Fruit fly (Drosophila melanogaster) whole organism, embryonic: Measurements from ENCODE around the gene CG11920.

Experiments
- Antp ChIP-seq: fragments of 200-800 bp; sonication (Bioruptor generic); optimal IDR thresholded peaks from 3 replicates; lab custom pipeline; 2016; ENCODE audit warnings: missing biosample characterization, missing genetic modification characterization
- Atf3 ChIP-seq: fragments of 200-800 bp; sonication (Bioruptor generic); optimal IDR thresholded peaks from 3 replicates; lab custom pipeline; 2016; ENCODE audit warnings: missing biosample characterization, missing genetic modification characterization
- B-H2 ChIP-seq: fragments of 200-800 bp; sonication (Bioruptor generic); optimal IDR thresholded peaks from 2 replicates; lab custom pipeline; 2018; ENCODE audit warnings: missing biosample characterization, mild to moderate bottlenecking, missing genetic modification characterization
- CG14441 ChIP-seq: fragments of 200-800 bp; sonication (Bioruptor generic); IDR thresholded peaks from 2 replicates; pipeline ENCODE4 v1.3.6; 2022; ENCODE audit warnings: missing biosample characterization, missing genetic modification characterization
- CG15514 ChIP-seq: fragments of 200-800 bp; sonication (Bioruptor generic); optimal IDR thresholded peaks from 3 replicates; lab custom pipeline; 2017; ENCODE audit warnings: missing biosample characterization, missing genetic modification characterization, mild to moderate bottlenecking, moderate library complexity, missing genetic modification reagents
- CG1603 ChIP-seq: fragments of 200-800 bp; sonication (Bioruptor generic); optimal IDR thresholded peaks from 2 replicates; lab custom pipeline; 2019; ENCODE audit warnings: missing biosample characterization, mild to moderate bottlenecking, missing genetic modification characterization, moderate library complexity
- CG17328 ChIP-seq: fragments of 200-800 bp; sonication (Bioruptor generic); IDR thresholded peaks from 2 replicates; pipeline ENCODE4 v1.3.6; 2022; ENCODE audit warnings: missing biosample characterization, missing genetic modification characterization
- CG30020 ChIP-seq: fragments of 200-800 bp; optimal IDR thresholded peaks from 2 replicates; lab custom pipeline; 2019; ENCODE audit warnings: missing biosample characterization, mild to moderate bottlenecking, missing genetic modification characterization, moderate library complexity
- CG3065 ChIP-seq: fragments of 200-800 bp; sonication (Bioruptor generic); optimal IDR thresholded peaks from 2 replicates; lab custom pipeline; 2016; ENCODE audit warnings: missing biosample characterization, missing genetic modification characterization
- CG3407 ChIP-seq: fragments of 200-800 bp; sonication (Bioruptor generic); optimal IDR thresholded peaks from 2 replicates; lab custom pipeline; 2018; ENCODE audit warnings: missing biosample characterization, mild to moderate bottlenecking, missing genetic modification characterization
- CG3838 ChIP-seq: fragments of 200-800 bp; sonication (Bioruptor generic); optimal IDR thresholded peaks from 3 replicates; lab custom pipeline; 2016; ENCODE audit warnings: missing biosample characterization, missing genetic modification characterization
- CG3995 ChIP-seq: fragments of 200-800 bp; sonication (Bioruptor generic); optimal IDR thresholded peaks from 3 replicates; lab custom pipeline; 2016; ENCODE audit warnings: missing biosample characterization, missing genetic modification characterization
- CG6654 ChIP-seq: fragments of 200-800 bp; sonication (Bioruptor generic); optimal IDR thresholded peaks from 2 replicates; lab custom pipeline; 2017; ENCODE audit warnings: missing biosample characterization, mild to moderate bottlenecking, missing genetic modification characterization
- CG6854 ChIP-seq: fragments of 200-800 bp; sonication (Bioruptor generic); optimal IDR thresholded peaks from 3 replicates; lab custom pipeline; 2017; ENCODE audit warnings: missing biosample characterization, mild to moderate bottlenecking, missing genetic modification characterization
- CG8290 ChIP-seq, 3 experiments: fragments of 200-800 bp; sonication (Bioruptor generic); optimal IDR thresholded peaks; 2 replicates each; lab custom pipeline; 2016 to 2019; ENCODE audit warnings: missing biosample characterization in 3 of 3, missing genetic modification characterization in 3 of 3, mild to moderate bottlenecking in 2 of 3, moderate library complexity in 1 of 3
- CG9437 ChIP-seq: fragments of 200-800 bp; sonication (Bioruptor generic); optimal IDR thresholded peaks from 2 replicates; lab custom pipeline; 2018; ENCODE audit warnings: missing biosample characterization, mild to moderate bottlenecking, missing genetic modification characterization
- CG9876 ChIP-seq: fragments of 200-800 bp; sonication (Bioruptor generic); optimal IDR thresholded peaks from 2 replicates; lab custom pipeline; 2016; ENCODE audit warnings: missing biosample characterization, missing genetic modification characterization
- D ChIP-seq, 2 experiments: fragments of 200-800 bp in 1 of 2; fragments of >200 bp in 1 of 2; sonication (Bioruptor generic) in 1 of 2; optimal IDR thresholded peaks; 2 replicates in 1 of 2; 3 replicates in 1 of 2; lab custom pipeline; 2017; ENCODE audit warnings: mild to moderate bottlenecking in 1 of 2, missing biosample characterization in 1 of 2, missing genetic modification characterization in 1 of 2, missing genetic modification reagents in 1 of 2
- Dp ChIP-seq: fragments of 200-800 bp; sonication (Bioruptor generic); optimal IDR thresholded peaks from 2 replicates; lab custom pipeline; 2018; ENCODE audit warnings: missing biosample characterization, mild to moderate bottlenecking, missing genetic modification characterization, moderate library complexity
- ERR ChIP-seq: fragments of 200-800 bp; sonication (Bioruptor generic); optimal IDR thresholded peaks from 2 replicates; lab custom pipeline; 2016; ENCODE audit warnings: missing biosample characterization, missing genetic modification characterization
- Fer2 ChIP-seq: fragments of 200-800 bp; sonication (Bioruptor generic); optimal IDR thresholded peaks from 2 replicates; lab custom pipeline; 2018; ENCODE audit warnings: missing biosample characterization, mild to moderate bottlenecking, missing genetic modification characterization, moderate library complexity
- HLH3B ChIP-seq: fragments of 200-800 bp; sonication (Bioruptor generic); IDR thresholded peaks from 2 replicates; pipeline ENCODE4 v1.3.6; 2022; ENCODE audit warnings: missing biosample characterization, missing genetic modification characterization
- HLH54F ChIP-seq: fragments of 200-800 bp; sonication (Bioruptor generic); optimal IDR thresholded peaks from 3 replicates; lab custom pipeline; 2016; ENCODE audit warnings: missing biosample characterization, missing genetic modification characterization
- Hmr ChIP-seq: fragments of 200-800 bp; sonication (Bioruptor generic); optimal IDR thresholded peaks from 3 replicates; lab custom pipeline; 2017; ENCODE audit warnings: mild to moderate bottlenecking, missing biosample characterization, missing genetic modification reagents, missing genetic modification characterization
- Hr51 ChIP-seq, 2 experiments: fragments of 200-800 bp; sonication (Bioruptor generic); optimal IDR thresholded peaks; 2 replicates in 1 of 2; 3 replicates in 1 of 2; lab custom pipeline; 2016 to 2018; ENCODE audit warnings: missing biosample characterization in 2 of 2, missing genetic modification characterization in 2 of 2, mild to moderate bottlenecking in 1 of 2, moderate library complexity in 1 of 2
- Myb ChIP-seq: fragments of 200-800 bp; sonication (Bioruptor generic); optimal IDR thresholded peaks from 2 replicates; lab custom pipeline; 2016; ENCODE audit warnings: missing biosample characterization, missing genetic modification characterization
- NfI ChIP-seq: fragments of 200-800 bp; sonication (Bioruptor generic); optimal IDR thresholded peaks from 3 replicates; lab custom pipeline; 2018; ENCODE audit warnings: missing biosample characterization, mild to moderate bottlenecking, missing genetic modification characterization, moderate library complexity
- Sin3A ChIP-seq: fragments of >200 bp; optimal IDR thresholded peaks from 2 replicates; lab custom pipeline; 2018
- Sox100B ChIP-seq: fragments of 200-800 bp; sonication (Bioruptor generic); optimal IDR thresholded peaks from 3 replicates; lab custom pipeline; 2018; ENCODE audit warnings: missing biosample characterization, mild to moderate bottlenecking, missing genetic modification characterization
- Sox102F ChIP-seq: fragments of 200-800 bp; sonication (Bioruptor generic); optimal IDR thresholded peaks from 2 replicates; lab custom pipeline; 2018; ENCODE audit warnings: missing biosample characterization, mild to moderate bottlenecking, missing genetic modification characterization, moderate library complexity
- abd-A ChIP-seq: fragments of 200-800 bp; sonication (Bioruptor generic); optimal IDR thresholded peaks from 3 replicates; lab custom pipeline; 2019; ENCODE audit warnings: missing biosample characterization, mild to moderate bottlenecking, missing genetic modification characterization, moderate library complexity
- bsh ChIP-seq, 2 experiments: fragments of 200-800 bp; sonication (Bioruptor generic); optimal IDR thresholded peaks; 2 replicates each; lab custom pipeline; 2017 to 2018; ENCODE audit warnings: mild to moderate bottlenecking in 2 of 2, missing biosample characterization in 2 of 2, missing genetic modification characterization in 2 of 2, moderate library complexity in 1 of 2
- cg ChIP-seq: fragments of 200-800 bp; sonication (Bioruptor generic); optimal IDR thresholded peaks from 3 replicates; lab custom pipeline; 2019; ENCODE audit warnings: missing biosample characterization, mild to moderate bottlenecking, missing genetic modification characterization, moderate library complexity
- cwo ChIP-seq: fragments of 200-800 bp; sonication (Bioruptor generic); optimal IDR thresholded peaks from 3 replicates; lab custom pipeline; 2017; ENCODE audit warnings: missing biosample characterization, missing genetic modification characterization, mild to moderate bottlenecking, moderate library complexity, missing genetic modification reagents
- ftz-f1 ChIP-seq: fragments of 200-800 bp; sonication (Bioruptor generic); optimal IDR thresholded peaks from 2 replicates; lab custom pipeline; 2016; ENCODE audit warnings: missing biosample characterization, missing genetic modification characterization
- gfzf ChIP-seq: fragments of 200-800 bp; sonication (Bioruptor generic); optimal IDR thresholded peaks from 2 replicates; lab custom pipeline; 2016; ENCODE audit warnings: missing biosample characterization, mild to moderate bottlenecking, missing genetic modification characterization, moderate library complexity
- jumu ChIP-seq: fragments of 200-800 bp; sonication (Bioruptor generic); optimal IDR thresholded peaks from 3 replicates; lab custom pipeline; 2016; ENCODE audit warnings: missing biosample characterization, missing genetic modification characterization
- kah ChIP-seq: fragments of 200-800 bp; sonication (Bioruptor generic); optimal IDR thresholded peaks from 2 replicates; lab custom pipeline; 2018; ENCODE audit warnings: missing biosample characterization, mild to moderate bottlenecking, missing genetic modification characterization
- kni ChIP-seq: fragments of 200-800 bp; sonication (Bioruptor generic); optimal IDR thresholded peaks from 3 replicates; lab custom pipeline; 2017; ENCODE audit warnings: mild to moderate bottlenecking, missing biosample characterization, missing genetic modification reagents, missing genetic modification characterization
- p53 ChIP-seq: fragments of 200-800 bp; sonication (Bioruptor generic); optimal IDR thresholded peaks from 2 replicates; lab custom pipeline; 2016; ENCODE audit warnings: missing biosample characterization, missing genetic modification characterization
- pfk ChIP-seq: fragments of 200-800 bp; sonication (Bioruptor generic); optimal IDR thresholded peaks from 2 replicates; lab custom pipeline; 2018; ENCODE audit warnings: missing biosample characterization, mild to moderate bottlenecking, missing genetic modification characterization, moderate library complexity
- phol ChIP-seq: fragments of 200-800 bp; sonication (Bioruptor generic); optimal IDR thresholded peaks from 3 replicates; lab custom pipeline; 2018; ENCODE audit warnings: missing biosample characterization, mild to moderate bottlenecking, missing genetic modification characterization, moderate library complexity
- pzg ChIP-seq: fragments of 200-800 bp; sonication (Bioruptor generic); optimal IDR thresholded peaks from 3 replicates; lab custom pipeline; 2018; ENCODE audit warnings: missing biosample characterization, mild to moderate bottlenecking, missing genetic modification characterization, moderate library complexity
- sim ChIP-seq: fragments of 200-800 bp; sonication (Bioruptor generic); IDR thresholded peaks from 2 replicates; pipeline ENCODE4 v1.3.6; 2022; ENCODE audit warnings: missing biosample characterization, missing genetic modification characterization
- sqz ChIP-seq: fragments of 200-800 bp; sonication (Bioruptor generic); optimal IDR thresholded peaks from 3 replicates; lab custom pipeline; 2018; ENCODE audit warnings: missing biosample characterization, mild to moderate bottlenecking, missing genetic modification characterization
- tap ChIP-seq: fragments of 200-800 bp; optimal IDR thresholded peaks from 3 replicates; lab custom pipeline; 2019; ENCODE audit warnings: missing biosample characterization, mild to moderate bottlenecking, missing genetic modification characterization, moderate library complexity
- tll ChIP-seq, 2 experiments: fragments of 200-800 bp in 1 of 2; fragments of >200 bp in 1 of 2; sonication (Bioruptor generic) in 1 of 2; optimal IDR thresholded peaks; 2 replicates each; lab custom pipeline; 2017 to 2019; ENCODE audit warnings: missing biosample characterization in 2 of 2, missing genetic modification characterization in 2 of 2, mild to moderate bottlenecking in 1 of 2, moderate library complexity in 1 of 2
- zf30C ChIP-seq: fragments of 200-800 bp; sonication (Bioruptor generic); optimal IDR thresholded peaks from 3 replicates; lab custom pipeline; 2018; ENCODE audit warnings: missing biosample characterization, mild to moderate bottlenecking, missing genetic modification characterization

The CG11920 gene

DNA sequence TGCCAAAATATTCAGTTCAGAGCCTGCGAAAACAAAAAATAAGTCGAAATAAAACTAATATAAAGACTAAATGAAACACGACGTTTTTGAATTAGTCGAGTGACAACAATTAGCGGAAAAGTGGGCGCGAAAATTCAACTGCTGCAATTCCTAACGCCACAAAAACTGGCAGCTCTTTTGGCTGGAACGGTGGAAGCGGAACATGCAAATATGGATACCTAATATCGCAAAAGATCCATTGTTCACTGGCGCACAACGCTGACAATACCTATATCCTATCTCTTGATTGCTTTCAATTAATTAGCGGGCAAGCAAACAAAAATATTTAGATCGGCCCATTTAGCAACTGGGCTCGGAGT lies 25.3 kb upstream of the CG11920 start, which contains the start of gene CG11791:
Gene CG11791, plus strand, starts transcription at position 234 of the 359 bp plus-strand sequence.
- TF ChIP-seq Sox102F (GFP tag; lab: Kevin White, UChicago) (no peak), Sox100B (no peak), B-H2 (GFP tag; lab: Kevin White, UChicago) (no peak), HLH54F (GFP tag; lab: Kevin White, UChicago) (peak; percentile 1), pfk (GFP tag; lab: Kevin White, UChicago) (peak; percentile 95), Hmr (GFP tag; lab: Kevin White, UChicago) (no peak), CG17328 (no peak), D (optimal IDR thresholded peaks at IDR 0.05; lab: Kevin White, UChicago) (no peak), D (GFP tag; optimal IDR thresholded peaks at IDR 0.05; lab: Kevin White, UChicago) (no peak), CG8290 (GFP tag; optimal IDR thresholded peaks at IDR 0.05; lab: Kevin White, UChicago) (no peak), CG8290 (tag; optimal IDR thresholded peaks at IDR 0.05; lab: Kevin White, UChicago) (peak in 1 of 2 experiments; percentile 11), CG30020 (tag; lab: Kevin White, UChicago) (peak; percentile 36), CG6654 (GFP tag; lab: Kevin White, UChicago) (no peak), CG3407 (no peak), CG14441 (GFP tag; lab: Robert Waterston, UW) (no peak), HLH3B (no peak), CG1603 (peak; percentile 95), ERR (GFP tag; lab: Kevin White, UChicago) (no peak), Myb (GFP tag; lab: Kevin White, UChicago) (peak; percentile 43), CG3995 (GFP tag; lab: Kevin White, UChicago) (peak; percentile 83), phol (tag; lab: Kevin White, UChicago) (peak; percentile 6), Sin3A (peak; percentile 17), pzg (peak; percentile 28), sim (GFP tag; lab: Robert Waterston, UW) (no peak), cg (GFP tag; lab: Kevin White, UChicago) (no peak), sqz (GFP tag; lab: Kevin White, UChicago) (no peak), CG15514 (peak; percentile 29), Dp (GFP tag; lab: Kevin White, UChicago) (peak; percentile 71), Hr51 (GFP tag; optimal IDR thresholded peaks at IDR 0.05; lab: Kevin White, UChicago) (no peak), zf30C (GFP tag; lab: Kevin White, UChicago) (no peak), CG9876 (GFP tag; lab: Kevin White, UChicago) (no peak), gfzf (peak; percentile 65)

DNA sequence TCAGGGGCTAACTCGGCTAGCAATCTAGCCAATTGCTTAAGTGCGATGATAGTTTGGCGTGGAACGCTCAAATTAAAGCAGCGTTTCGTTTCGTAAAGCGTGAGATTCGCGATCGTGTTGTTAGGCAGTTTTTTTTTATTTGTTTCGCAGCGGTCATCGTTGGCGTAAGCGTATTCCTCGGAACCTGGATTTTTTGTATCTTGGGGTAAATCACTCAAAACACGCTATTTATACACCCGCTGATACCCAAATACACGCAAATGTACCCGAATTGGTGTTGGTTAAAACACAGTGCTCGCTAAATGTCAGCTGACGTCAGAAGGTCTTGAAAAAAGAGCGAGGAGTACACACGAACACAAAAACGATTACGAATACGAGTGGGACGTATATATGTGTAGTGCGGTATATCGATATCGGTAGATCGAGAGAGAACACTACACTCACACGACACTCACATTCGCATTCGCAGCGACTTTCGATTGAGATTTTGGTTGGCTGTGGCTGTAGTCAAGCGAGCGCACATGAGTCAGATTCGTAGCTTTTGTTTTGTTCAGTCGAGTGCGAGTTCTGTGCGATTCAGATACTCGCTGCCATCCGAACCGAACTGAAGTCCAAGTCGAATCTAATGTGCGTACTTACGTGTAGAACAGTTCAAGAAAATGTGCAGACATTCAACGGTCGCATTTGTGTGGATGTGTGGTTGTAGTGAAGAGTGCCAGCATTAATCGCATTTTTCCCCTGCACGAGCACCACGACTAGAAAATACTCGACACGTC lies 24.7 kb upstream of the CG11920 start:
- TF ChIP-seq cwo (GFP tag; lab: Kevin White, UChicago): peak; percentile 49
- TF ChIP-seq CG6854 (GFP tag; lab: Kevin White, UChicago): peak; percentile 10
- TF ChIP-seq tap (tag; lab: Kevin White, UChicago): peak; percentile 28
- TF ChIP-seq Myb (GFP tag; lab: Kevin White, UChicago): peak; percentile 9
- TF ChIP-seq CG9437 (GFP tag; lab: Kevin White, UChicago): no peak
- TF ChIP-seq p53 (GFP tag; lab: Kevin White, UChicago): peak; percentile 42
- TF ChIP-seq zf30C (GFP tag; lab: Kevin White, UChicago): peak; percentile 11
- TF ChIP-seq kah (GFP tag; lab: Kevin White, UChicago): peak; percentile 17
- peak in 1 of 2 experiments; percentile 47 for TF ChIP-seq tll (GFP tag; optimal IDR thresholded peaks at IDR 0.05; lab: Kevin White, UChicago)
- TF ChIP-seq CG3065 (GFP tag; lab: Kevin White, UChicago): no peak
- peak; percentile 70 for TF ChIP-seq kni (GFP tag; lab: Kevin White, UChicago)
- TF ChIP-seq ftz-f1 (GFP tag; lab: Kevin White, UChicago): peak; percentile 46
- no peak for TF ChIP-seq Antp (GFP tag; lab: Kevin White, UChicago)
- peak; percentile 35 for TF ChIP-seq Atf3 (GFP tag; lab: Kevin White, UChicago)
- TF ChIP-seq jumu: peak; percentile 17
- TF ChIP-seq NfI: peak; percentile 7
- TF ChIP-seq bsh (GFP tag; optimal IDR thresholded peaks at IDR 0.05; lab: Kevin White, UChicago): peak in 1 of 2 experiments; percentile 37
- no peak for TF ChIP-seq CG3838 (GFP tag; lab: Kevin White, UChicago)
- peak; percentile 80 for TF ChIP-seq abd-A (tag; lab: Kevin White, UChicago)
- peak; percentile 14 for TF ChIP-seq Fer2 (tag; lab: Kevin White, UChicago)
